Fruit fly (Drosophila melanogaster) whole organism, adult: ENCODE measurements around the gene CG11438.

Experiments
- CG11617 ChIP-seq: fragments of 200-800 bp; sonication (Bioruptor generic); optimal IDR thresholded peaks from 2 replicates; lab custom pipeline; 2017; ENCODE audit warnings: mild to moderate bottlenecking, missing biosample characterization, missing genetic modification reagents, missing genetic modification characterization
- CG1620 ChIP-seq: fragments of 200-800 bp; sonication (Bioruptor generic); optimal IDR thresholded peaks from 2 replicates; lab custom pipeline; 2016; ENCODE audit warnings: missing biosample characterization, missing genetic modification characterization
- Hr96 ChIP-seq: fragments of 200-800 bp; sonication (Bioruptor generic); optimal IDR thresholded peaks from 2 replicates; lab custom pipeline; 2016; ENCODE audit warnings: missing biosample characterization, missing genetic modification characterization

- TF ChIP-seq Hr96 (GFP tag; lab: Kevin White, UChicago) (no peak), CG1620 (GFP tag; lab: Kevin White, UChicago) (no peak), CG11617 (GFP tag; lab: Kevin White, UChicago) (no peak)
These were observed 39.7 kb downstream of the CG11438 start, which contains the start of gene CG43329 for dm6 chr3L:22505118-22505517.
